Worm (Caenorhabditis elegans) whole organism, mixed stage, embryonic: ENCODE data around the gene C16C10.9.

Experiments used
- bed-3 ChIP-seq: fragments of 200-800 bp; sonication (Bioruptor generic); optimal IDR thresholded peaks from 3 replicates; lab custom pipeline; 2018; ENCODE audit warnings: mild to moderate bottlenecking, missing genetic modification characterization, moderate library complexity, missing compliant biosample characterization
- blmp-1 ChIP-seq: fragments of 150-350 bp; optimal IDR thresholded peaks from 2 replicates; lab custom pipeline; 2014; ENCODE audit warnings: missing biosample characterization, missing genetic modification characterization
- ceh-43 ChIP-seq: fragments of 200-800 bp; sonication (Bioruptor generic); optimal IDR thresholded peaks from 2 replicates; lab custom pipeline; 2018; ENCODE audit warnings: mild to moderate bottlenecking, missing genetic modification characterization, moderate library complexity, missing compliant biosample characterization
- ceh-83 ChIP-seq: fragments of 200-800 bp; sonication (Bioruptor generic); optimal IDR thresholded peaks from 2 replicates; lab custom pipeline; 2018; ENCODE audit warnings: mild to moderate bottlenecking, missing genetic modification characterization, missing compliant biosample characterization
- ces-1 ChIP-seq: fragments of 150-350 bp; optimal IDR thresholded peaks from 2 replicates; lab custom pipeline; 2014; ENCODE audit warnings: missing biosample characterization, missing genetic modification reagents, missing genetic modification characterization
- cnd-1 ChIP-seq: fragments of 200-800 bp; sonication (Bioruptor generic); optimal IDR thresholded peaks from 2 replicates; lab custom pipeline; 2018; ENCODE audit warnings: mild to moderate bottlenecking, missing genetic modification characterization, missing compliant biosample characterization
- drap-1 ChIP-seq: fragments of 200-800 bp; sonication (Bioruptor generic); optimal IDR thresholded peaks from 3 replicates; lab custom pipeline; 2018; ENCODE audit warnings: mild to moderate bottlenecking, missing genetic modification characterization, missing compliant biosample characterization
- elt-1 ChIP-seq: sonication (generic microtip); optimal IDR thresholded peaks from 2 replicates; lab custom pipeline; 2017; ENCODE audit warnings: missing genetic modification characterization, mild to moderate bottlenecking, missing compliant biosample characterization, antibody characterized with exemption, moderate library complexity, borderline replicate concordance; ENCODE audit not compliant: insufficient read depth
- flh-1 ChIP-seq: fragments of 200-800 bp; sonication (Bioruptor generic); optimal IDR thresholded peaks from 2 replicates; lab custom pipeline; 2018; ENCODE audit warnings: mild to moderate bottlenecking, missing genetic modification characterization, moderate library complexity, missing compliant biosample characterization
- hlh-1 ChIP-seq: fragments of 150-350 bp; optimal IDR thresholded peaks from 2 replicates; lab custom pipeline; 2014; ENCODE audit warnings: missing biosample characterization, missing genetic modification reagents, missing genetic modification characterization
- lsy-2 ChIP-seq: fragments of 150-350 bp; optimal IDR thresholded peaks from 2 replicates; lab custom pipeline; 2014; ENCODE audit warnings: missing biosample characterization, missing genetic modification characterization
- mab-5 ChIP-seq: fragments of 150-350 bp; optimal IDR thresholded peaks from 2 replicates; lab custom pipeline; 2014; ENCODE audit warnings: missing biosample characterization, missing genetic modification characterization
- mep-1 ChIP-seq: fragments of 150-350 bp; optimal IDR thresholded peaks from 2 replicates; lab custom pipeline; 2017; ENCODE audit warnings: missing biosample characterization, missing genetic modification reagents, missing genetic modification characterization, inconsistent platforms
- mls-2 ChIP-seq: sonication (generic microtip); optimal IDR thresholded peaks from 2 replicates; lab custom pipeline; 2016; ENCODE audit warnings: mild to moderate bottlenecking, missing genetic modification characterization, moderate library complexity, missing compliant biosample characterization
- nhr-2 ChIP-seq: fragments of 150-350 bp; optimal IDR thresholded peaks from 2 replicates; lab custom pipeline; 2014; ENCODE audit warnings: missing biosample characterization, missing genetic modification characterization
- nhr-237 ChIP-seq: fragments of 150-350 bp; optimal IDR thresholded peaks from 2 replicates; lab custom pipeline; 2014; ENCODE audit warnings: missing biosample characterization, missing genetic modification characterization
- nhr-28 ChIP-seq: fragments of 150-350 bp; optimal IDR thresholded peaks from 2 replicates; lab custom pipeline; 2014; ENCODE audit warnings: missing biosample characterization, missing genetic modification characterization
- nhr-76 ChIP-seq: sonication (generic microtip); optimal IDR thresholded peaks from 2 replicates; lab custom pipeline; 2017; ENCODE audit warnings: missing biosample characterization, missing genetic modification characterization
- pha-4 ChIP-seq: fragments of 150-350 bp; optimal IDR thresholded peaks from 2 replicates; lab custom pipeline; 2018; ENCODE audit warnings: missing biosample characterization, missing genetic modification reagents, missing genetic modification characterization
- sem-2 ChIP-seq: fragments of 200-800 bp; sonication (Bioruptor generic); optimal IDR thresholded peaks from 2 replicates; lab custom pipeline; 2018; ENCODE audit warnings: mild to moderate bottlenecking, missing genetic modification characterization, missing compliant biosample characterization
- snpc-4 ChIP-seq: fragments of 150-350 bp; optimal IDR thresholded peaks from 2 replicates; lab custom pipeline; 2014; ENCODE audit warnings: missing biosample characterization, missing genetic modification characterization
- sptf-1 ChIP-seq: sonication (generic microtip); optimal IDR thresholded peaks from 2 replicates; lab custom pipeline; 2017; ENCODE audit warnings: mild to moderate bottlenecking, missing genetic modification characterization, moderate library complexity, missing compliant biosample characterization
- tbx-8 ChIP-seq: fragments of 200-800 bp; sonication (Bioruptor generic); optimal IDR thresholded peaks from 2 replicates; lab custom pipeline; 2018; ENCODE audit warnings: mild to moderate bottlenecking, missing genetic modification characterization, moderate library complexity, missing compliant biosample characterization
- unc-120 ChIP-seq: sonication (generic microtip); optimal IDR thresholded peaks from 2 replicates; lab custom pipeline; 2017; ENCODE audit warnings: missing genetic modification characterization, missing compliant biosample characterization; ENCODE audit not compliant: poor library complexity, severe bottlenecking
- unc-39 ChIP-seq: fragments of 150-350 bp; optimal IDR thresholded peaks from 2 replicates; lab custom pipeline; 2014; ENCODE audit warnings: missing biosample characterization, missing genetic modification characterization
- unc-62 ChIP-seq: fragments of 150-350 bp; optimal IDR thresholded peaks from 2 replicates; lab custom pipeline; 2014; ENCODE audit warnings: missing biosample characterization, missing genetic modification reagents, missing genetic modification characterization
- zip-8 ChIP-seq: fragments of 150-350 bp; optimal IDR thresholded peaks from 2 replicates; lab custom pipeline; 2014; ENCODE audit warnings: missing biosample characterization, missing genetic modification characterization
- ztf-11 ChIP-seq: fragments of 150-350 bp; optimal IDR thresholded peaks from 2 replicates; lab custom pipeline; 2014; ENCODE audit warnings: missing biosample characterization, missing genetic modification characterization

C16C10.9 gene

DNA sequence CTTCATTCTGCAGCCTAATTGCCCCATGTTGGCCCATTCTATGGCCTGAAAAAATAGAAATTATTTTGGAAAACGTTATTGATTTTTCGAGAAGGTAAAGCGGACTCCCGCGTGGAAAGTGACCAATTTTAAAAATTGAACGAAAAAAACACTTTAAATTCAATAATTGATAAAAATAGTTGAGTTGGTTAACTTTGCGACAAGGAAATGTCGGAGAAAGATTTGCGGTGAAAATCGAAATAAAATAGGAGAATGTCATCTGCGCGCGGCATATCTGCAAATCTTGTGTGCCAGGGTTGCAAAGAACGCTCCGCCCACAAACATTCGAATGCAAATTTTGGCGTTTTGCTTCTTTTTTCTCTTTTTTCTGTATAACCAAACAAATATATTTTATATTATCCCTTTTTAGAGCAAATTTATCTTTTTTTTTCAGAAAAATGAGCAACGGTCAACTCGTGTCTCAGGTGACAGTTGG is 13.7 kb upstream of the C16C10.9 start, which contains the start of the genes rnf-121 and C16C10.4 (continued):
- TF ChIP-seq nhr-76 (tag; lab: Kevin White, UChicago), result peak; percentile 73
- TF ChIP-seq, all 35 proteins: peak for 32

DNA sequence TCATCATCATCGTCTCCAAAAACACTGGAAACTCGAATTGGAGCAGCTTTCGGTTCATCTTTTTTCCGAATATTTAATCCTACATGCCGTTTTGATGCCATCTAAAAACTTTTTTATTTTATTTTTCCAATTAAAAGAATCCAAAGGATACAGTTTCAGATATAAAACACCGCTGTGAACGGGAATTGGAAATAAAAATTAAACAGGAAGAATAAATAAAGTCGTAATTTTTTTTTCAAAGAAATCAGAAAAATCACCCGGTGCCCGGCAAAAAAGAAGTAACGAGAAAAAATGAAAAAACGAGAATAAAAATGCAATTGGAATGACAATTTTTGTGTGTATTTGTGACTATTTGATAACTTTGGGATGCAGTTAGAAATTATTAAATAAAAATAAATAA is 11.5 kb upstream of the C16C10.9 start, which contains the start of gene ccdc-55:
Gene ccdc-55 (minus strand): TSS at position 101 of the 400 bp plus-strand sequence.
- TF ChIP-seq unc-120 (tag; lab: Kevin White, UChicago) (no peak), unc-39 (tag; lab: Kevin White, UChicago) (no peak), mep-1 (tag; lab: Kevin White, UChicago) (no peak), bed-3 (GFP tag; lab: Kevin White, UChicago) (no peak), nhr-28 (tag; lab: Kevin White, UChicago) (no peak), cnd-1 (tag; lab: Kevin White, UChicago) (no peak), hlh-1 (no peak), mab-5 (tag; lab: Kevin White, UChicago) (no peak), ztf-11 (tag; lab: Kevin White, UChicago) (no peak), zip-8 (no peak), sem-2 (GFP tag; lab: Kevin White, UChicago) (no peak), ceh-43 (GFP tag; lab: Kevin White, UChicago) (no peak), sptf-1 (no peak), tbx-8 (GFP tag; lab: Kevin White, UChicago) (no peak), flh-1 (no peak)

DNA sequence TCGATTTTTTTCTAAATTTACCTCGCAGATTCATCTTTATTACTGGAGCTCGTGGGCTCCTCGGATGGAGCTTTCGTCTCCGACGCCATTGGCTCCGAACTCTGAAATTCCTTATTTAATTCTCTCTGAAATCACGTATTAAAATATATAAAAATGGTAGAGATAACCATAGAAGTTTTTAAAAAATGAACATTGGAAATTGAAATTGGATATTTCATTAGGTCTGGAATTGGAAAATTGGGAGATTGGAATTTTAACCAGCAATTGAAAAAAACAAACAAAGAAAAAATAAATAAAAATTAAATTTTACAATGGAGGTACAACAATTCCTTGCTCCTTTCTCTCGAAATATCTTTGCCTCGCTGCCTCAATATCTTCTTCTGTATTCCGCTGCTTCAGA is 9.5 kb upstream of the C16C10.9 start, which contains the start of gene rnf-5:
Gene rnf-5 (minus strand): TSS at position 101 of the 400 bp plus-strand sequence.
- TF ChIP-seq tbx-8 (GFP tag; lab: Kevin White, UChicago) (no peak), drap-1 (no peak), nhr-2 (no peak)
- TF ChIP-seq, all 35 proteins: peak for 0

DNA sequence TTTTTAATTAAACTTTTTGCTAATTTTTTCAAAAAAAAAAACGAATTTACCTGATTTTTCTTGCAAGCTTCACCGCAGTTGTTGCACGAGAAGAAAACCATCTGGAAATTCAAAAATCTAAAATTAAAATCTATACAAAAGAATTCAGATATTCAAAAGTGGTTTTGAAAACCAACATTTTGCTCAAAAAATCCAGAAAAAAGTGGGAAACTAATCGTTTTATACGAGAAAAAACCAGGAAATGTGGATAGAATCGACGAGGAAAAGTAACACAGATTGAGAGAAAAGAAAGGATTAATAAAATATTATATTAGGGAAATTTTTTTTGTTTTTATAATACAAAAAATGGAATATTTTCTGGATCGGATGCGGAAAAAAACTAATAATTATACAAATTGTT is 6.9 kb upstream of the C16C10.9 start, which contains the start of gene C16C10.8:
Gene C16C10.8 (minus strand): TSS at position 101 of the 400 bp plus-strand sequence.
- TF ChIP-seq zip-8 (no peak), sptf-1 (no peak)

DNA sequence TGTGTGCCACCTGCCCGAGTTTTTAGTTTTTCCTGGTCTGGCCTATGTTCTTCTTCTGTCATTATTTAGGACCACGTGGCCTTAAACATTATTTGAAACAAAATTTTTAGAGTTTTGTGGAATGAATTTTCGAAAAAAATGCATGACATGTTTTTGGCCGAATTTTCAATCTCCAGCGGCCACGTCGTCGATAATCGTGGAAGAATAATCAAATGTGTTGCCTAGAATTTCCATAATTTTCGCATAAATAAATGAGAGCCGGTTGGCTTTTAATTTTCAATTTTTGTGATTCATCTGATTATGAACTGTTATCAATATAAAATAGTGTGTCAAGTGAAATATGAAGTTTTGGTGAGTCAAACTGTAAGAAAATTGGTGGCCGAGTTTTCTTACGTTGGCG is 3.7 kb upstream of the C16C10.9 start, which contains the start of gene C01G12.16:
Gene C01G12.16 (plus strand): TSS at position 301 of the 400 bp plus-strand sequence.
- no peak for TF ChIP-seq nhr-2
- TF ChIP-seq snpc-4, result no peak
- TF ChIP-seq cnd-1 (tag; lab: Kevin White, UChicago), result no peak
- no peak for TF ChIP-seq unc-62 (GFP tag; lab: Kevin White, UChicago)
- TF ChIP-seq tbx-8 (GFP tag; lab: Kevin White, UChicago), result no peak
- TF ChIP-seq bed-3 (GFP tag; lab: Kevin White, UChicago), result no peak

DNA sequence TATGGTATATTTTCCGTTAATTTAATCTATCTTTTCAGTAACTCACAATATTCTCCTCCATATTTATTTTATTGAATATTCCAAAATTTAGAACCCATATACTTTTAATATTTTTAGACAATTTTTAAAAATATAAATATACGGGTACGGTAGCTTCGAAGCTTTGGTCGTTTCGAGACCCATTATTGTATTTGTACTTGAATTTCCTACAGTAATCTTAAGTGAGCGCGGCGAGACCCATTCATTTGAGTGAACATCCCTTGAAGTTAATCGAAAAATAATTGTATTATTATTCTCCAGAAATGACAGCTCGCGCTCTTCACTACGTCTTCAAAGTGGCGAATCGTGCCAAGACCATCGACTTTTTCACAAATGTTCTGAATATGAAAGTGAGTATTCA is 3.9 kb downstream of the C16C10.9 start, which contains the start of gene glod-4:
Gene glod-4 (plus strand): TSS at position 301 of the 400 bp plus-strand sequence.
- TF ChIP-seq nhr-2 (no peak), drap-1 (no peak), nhr-237 (tag; lab: Kevin White, UChicago) (no peak), mls-2 (no peak), blmp-1 (tag; lab: Kevin White, UChicago) (no peak), ceh-83 (GFP tag; lab: Kevin White, UChicago) (no peak), elt-1 (no peak), lsy-2 (tag; lab: Kevin White, UChicago) (no peak), hlh-1 (no peak), pha-4 (no peak), unc-62 (GFP tag; lab: Kevin White, UChicago) (no peak), bed-3 (GFP tag; lab: Kevin White, UChicago) (no peak)
- TF ChIP-seq, all 35 proteins: peak for 0

DNA sequence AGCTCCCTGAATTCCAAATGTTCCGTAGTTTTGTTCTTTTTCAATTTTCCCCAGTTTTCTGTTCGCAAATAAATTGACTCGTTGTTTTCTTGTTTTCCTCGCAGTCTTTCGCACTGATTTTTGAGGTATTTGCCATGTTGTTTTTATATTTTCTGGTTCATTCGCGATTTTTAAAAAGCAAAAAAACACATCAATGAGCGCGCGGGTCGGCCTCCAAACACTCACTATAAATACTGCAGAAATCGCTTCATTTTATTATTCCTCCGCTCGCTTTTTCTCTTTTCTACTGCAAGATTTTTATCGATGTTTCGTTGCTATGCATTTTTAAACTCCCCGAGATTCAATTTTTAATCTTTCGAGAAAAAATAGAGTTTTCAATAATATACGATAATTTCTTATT is 4.4 kb downstream of the C16C10.9 start:
- no peak for TF ChIP-seq nhr-237 (tag; lab: Kevin White, UChicago)
- no peak for TF ChIP-seq elt-1
- no peak for TF ChIP-seq ces-1 (GFP tag; lab: Kevin White, UChicago)
- TF ChIP-seq ztf-11 (tag; lab: Kevin White, UChicago), result no peak
- no peak for TF ChIP-seq unc-120 (tag; lab: Kevin White, UChicago)
- TF ChIP-seq zip-8, result no peak
- TF ChIP-seq hlh-1, result no peak
- no peak for TF ChIP-seq blmp-1 (tag; lab: Kevin White, UChicago)
- TF ChIP-seq sem-2 (GFP tag; lab: Kevin White, UChicago), result no peak
- no peak for TF ChIP-seq ceh-83 (GFP tag; lab: Kevin White, UChicago)
- TF ChIP-seq, all 35 proteins: peak for 0
